Fruit fly (Drosophila melanogaster) Kc167 (cell line): ENCODE results near the gene para.

ENCODE experiments used
- Myc ChIP-seq: fragments of >200 bp; optimal IDR thresholded peaks from 2 replicates; lab custom pipeline; 2017; ENCODE audit warnings: missing external identifiers
- h ChIP-seq: fragments of >200 bp; optimal IDR thresholded peaks from 3 replicates; lab custom pipeline; 2018; ENCODE audit warnings: missing external identifiers
- insv ChIP-seq: fragments of >200 bp; optimal IDR thresholded peaks from 3 replicates; lab custom pipeline; 2018; ENCODE audit warnings: missing external identifiers
- psq ChIP-seq: fragments of >200 bp; optimal IDR thresholded peaks from 2 replicates; lab custom pipeline; 2017; ENCODE audit warnings: missing external identifiers

- no peak for TF ChIP-seq psq (lab: Kevin White, UChicago)
- TF ChIP-seq insv (lab: Kevin White, UChicago) = no peak
- TF ChIP-seq h (lab: Kevin White, UChicago) = no peak
- TF ChIP-seq Myc (lab: Kevin White, UChicago) = no peak
These were observed 105.0 kb downstream of the para start for dm6 chrX:16427786-16428400.
